Worm (Caenorhabditis elegans): ENCODE measurements around the gene T13F3.6.

DNA sequence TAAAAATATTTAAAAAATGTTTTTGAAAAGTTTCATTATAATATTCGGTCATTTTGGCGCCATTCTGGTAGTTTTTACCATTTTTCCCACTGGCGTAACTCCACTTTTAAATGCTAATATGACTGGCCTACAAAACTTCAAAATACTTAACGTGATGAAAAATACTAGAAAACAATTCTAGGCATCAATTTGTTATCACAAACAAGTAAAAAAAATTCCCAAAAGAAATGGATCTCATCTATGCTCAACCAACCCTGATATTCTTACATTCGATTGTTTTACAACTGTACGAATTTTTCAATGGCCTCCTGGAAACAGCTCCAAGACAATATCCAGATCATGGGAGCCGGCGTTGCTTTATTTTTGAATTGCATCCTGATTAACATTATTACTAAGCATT lies 44.0 kb upstream of the T13F3.6 start, which contains the start of gene str-214:
- no peak for TF ChIP-seq B0310.2 (tag; optimal IDR thresholded peaks at IDR 0.05)
- TF ChIP-seq ceh-36 (tag; optimal IDR thresholded peaks at IDR 0.05), result no peak
- TF ChIP-seq flt-1 (GFP tag; IDR thresholded peaks at IDR 0.05), result no peak
- TF ChIP-seq ets-7 (tag; optimal IDR thresholded peaks at IDR 0.05), result no peak
- TF ChIP-seq ama-1 (optimal IDR thresholded peaks at IDR 0.05), result no peak
- no peak for TF ChIP-seq F13C5.2 (tag; optimal IDR thresholded peaks at IDR 0.05)
- TF ChIP-seq hnd-1 (tag; optimal IDR thresholded peaks at IDR 0.05), result no peak
- no peak for TF ChIP-seq ceh-13 (GFP tag; optimal IDR thresholded peaks at IDR 0.05)
- no peak for TF ChIP-seq sea-1 (GFP tag; conservative IDR thresholded peaks at IDR 0.05)
- no peak for TF ChIP-seq pes-1 (GFP tag; IDR thresholded peaks at IDR 0.05)
- no peak for TF ChIP-seq tra-4 (tag; optimal IDR thresholded peaks at IDR 0.05)

All from whole organism, early embryonic.